Worm (Caenorhabditis elegans): ENCODE measurements around the gene ace-1.

The ace-1 gene

DNA sequence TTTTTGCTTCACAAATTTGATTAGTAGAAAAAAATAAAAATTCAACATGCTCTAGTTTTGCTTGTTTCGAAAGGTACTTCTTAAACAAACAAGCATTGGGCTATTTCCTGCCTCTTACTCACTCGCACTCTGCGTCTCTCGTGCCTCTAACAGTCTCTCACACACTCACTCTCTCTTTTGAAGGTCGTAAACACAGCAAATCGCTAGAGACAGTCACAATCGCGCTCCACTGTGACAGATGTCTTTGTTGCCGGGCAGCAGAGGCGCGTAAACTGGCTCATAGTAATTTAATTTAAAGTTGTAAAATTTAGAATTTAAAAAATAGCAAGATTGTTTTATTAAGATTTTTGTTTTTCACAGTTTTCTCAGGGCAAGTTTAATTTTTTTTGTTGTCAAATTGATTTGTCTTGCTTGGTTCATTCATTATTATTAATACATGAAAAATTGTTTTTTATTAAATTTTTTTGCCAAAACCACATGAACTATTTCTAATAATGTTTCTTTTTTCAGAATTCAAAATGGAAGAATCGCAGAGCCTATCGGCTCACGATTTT is 35.1 kb upstream of the ace-1 start, which contains the start of gene taf-3:
taf-3 (plus strand) TSS at position 504 of the 554 bp plus-strand sequence.
- TF ChIP-seq attf-5 (GFP tag; optimal IDR thresholded peaks at IDR 0.05) (peak; percentile 14), ceh-58 (GFP tag; IDR thresholded peaks at IDR 0.05) (no peak), mcd-1 (GFP tag; IDR thresholded peaks at IDR 0.05) (peak; percentile 47; the same call in 1 of the 2 replicates), pbrm-1 (GFP tag; IDR thresholded peaks at IDR 0.05) (no peak), hmg-1.2 (GFP tag; IDR thresholded peaks at IDR 0.05) (peak; percentile 85), F39B2.1 (GFP tag; IDR thresholded peaks at IDR 0.05) (no peak), let-607 (tag; optimal IDR thresholded peaks at IDR 0.05) (no peak), dox-1 (GFP tag; IDR thresholded peaks at IDR 0.05) (peak; percentile 38; the same call in 1 of the 2 replicates), lin-26 (GFP tag; IDR thresholded peaks at IDR 0.05) (0 out of 2 replicates have a peak, but pooled peaks have one; percentile 21), mxl-1 (tag; optimal IDR thresholded peaks at IDR 0.05) (no peak), ceh-27 (GFP tag; optimal IDR thresholded peaks at IDR 0.05) (peak; percentile 51), F57C9.4 (tag; optimal IDR thresholded peaks at IDR 0.05) (no peak), nhr-80 (tag; optimal IDR thresholded peaks at IDR 0.05) (peak; percentile 47), Y53G8AR.9 (GFP tag; conservative IDR thresholded peaks at IDR 0.05) (0 out of 2 replicates have a peak, but pooled peaks have one; percentile 11), snpc-4 (GFP tag; optimal IDR thresholded peaks at IDR 0.05) (no peak), snpc-4 (tag; optimal IDR thresholded peaks at IDR 0.05) (peak in 1 of 4 experiments; percentile 26)

DNA sequence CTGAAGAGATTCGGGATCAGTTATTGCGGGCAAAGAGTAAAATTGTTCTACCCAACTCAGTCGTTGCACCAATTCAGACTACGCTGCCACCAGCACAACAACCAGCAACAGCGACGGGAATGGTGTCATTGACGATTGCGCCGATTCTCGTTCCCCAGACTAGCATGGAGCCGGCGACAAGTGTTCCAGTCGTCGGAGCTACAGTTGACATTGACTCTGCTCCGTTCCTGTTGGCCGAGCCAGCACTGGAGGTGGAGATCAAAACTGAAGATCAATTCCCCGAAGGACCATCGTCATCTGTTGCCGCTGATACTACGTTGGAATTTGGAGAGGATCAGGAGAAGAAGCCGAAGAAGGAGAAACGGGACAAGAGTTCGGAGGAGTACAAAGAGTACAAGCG is 31.7 kb upstream of the ace-1 start:
- TF ChIP-seq B0035.1 (tag; optimal IDR thresholded peaks at IDR 0.05) (no peak), zfh-2 (GFP tag; conservative IDR thresholded peaks at IDR 0.05) (peak; percentile 63; the same call in 1 of the 2 replicates)

DNA sequence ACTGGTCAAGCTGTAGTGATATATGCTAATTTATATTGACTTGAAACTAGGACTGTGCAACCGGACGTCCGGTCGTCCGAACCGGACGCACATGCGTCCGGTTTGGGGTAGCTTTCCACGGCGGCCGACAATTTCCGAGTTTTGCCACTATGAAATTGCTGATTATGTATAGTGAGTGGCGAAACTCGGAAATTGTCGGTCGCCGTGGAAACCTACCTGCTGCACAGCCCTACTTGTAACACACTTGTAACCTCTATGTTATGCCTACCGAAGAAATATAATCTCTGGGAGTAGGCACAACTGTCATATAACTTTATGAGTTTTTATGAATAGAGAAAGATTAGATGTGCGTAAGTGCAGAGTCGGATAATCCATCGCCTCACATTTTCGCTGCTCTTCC is 30.2 kb upstream of the ace-1 start:
- TF ChIP-seq ccch-3 (GFP tag; optimal IDR thresholded peaks at IDR 0.05), result no peak
- TF ChIP-seq die-1 (tag; optimal IDR thresholded peaks at IDR 0.05), result no peak
- TF ChIP-seq tbp1 (GFP tag; optimal IDR thresholded peaks at IDR 0.05), result no peak
- no peak for TF ChIP-seq efl-1 (GFP tag; optimal IDR thresholded peaks at IDR 0.05)
- no peak for TF ChIP-seq K12H6.12 (tag; optimal IDR thresholded peaks at IDR 0.05)
- TF ChIP-seq snpc-4 (GFP tag; optimal IDR thresholded peaks at IDR 0.05), result no peak
- TF ChIP-seq snpc-4 (tag; optimal IDR thresholded peaks at IDR 0.05), result peak in 3 of 4 experiments; percentile 63 to 85 (median 77)

DNA sequence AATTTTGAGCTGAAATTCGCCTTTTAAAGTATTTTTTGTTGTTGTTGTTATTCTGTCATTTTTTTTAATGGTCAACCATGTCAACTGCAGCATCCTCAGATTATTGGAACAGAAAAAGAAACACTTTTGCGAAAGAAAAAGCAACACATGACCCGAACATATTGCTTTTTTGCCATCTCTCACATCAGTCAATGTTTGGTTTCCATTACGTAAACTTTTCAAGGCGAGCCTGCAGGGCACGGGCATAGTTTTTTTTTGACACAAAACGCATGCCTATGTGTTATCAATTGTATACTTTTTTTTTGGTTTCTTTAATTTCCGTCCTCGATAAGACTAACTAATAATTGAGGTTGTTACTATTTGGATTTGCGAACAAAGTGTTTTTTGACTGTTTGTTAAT is 29.7 kb upstream of the ace-1 start:
- TF ChIP-seq hsf-1 (GFP tag; IDR thresholded peaks at IDR 0.05) (no peak), pha-4 (tag; optimal IDR thresholded peaks at IDR 0.05) (peak; percentile 33), nhr-179 (tag; optimal IDR thresholded peaks at IDR 0.05) (no peak), C06A6.2 (GFP tag; conservative IDR thresholded peaks at IDR 0.05) (no peak), snpc-3.4 (tag; optimal IDR thresholded peaks at IDR 0.05) (no peak), hrde-1 (tag; optimal IDR thresholded peaks at IDR 0.05; ENCODE audit: borderline replicate concordance) (no peak), let-526 (GFP tag; IDR thresholded peaks at IDR 0.05) (no peak), tbp1 (GFP tag; optimal IDR thresholded peaks at IDR 0.05) (no peak), D2030.7 (GFP tag; IDR thresholded peaks at IDR 0.05) (no peak), F55B11.4 (tag; optimal IDR thresholded peaks at IDR 0.05; ENCODE audit: borderline replicate concordance, insufficient read depth) (no peak), bed-1 (GFP tag; IDR thresholded peaks at IDR 0.05) (no peak), mxl-1 (tag; optimal IDR thresholded peaks at IDR 0.05) (no peak), ztf-26 (tag; optimal IDR thresholded peaks at IDR 0.05) (no peak), dox-1 (GFP tag; IDR thresholded peaks at IDR 0.05) (peak; percentile 51; the same call in 1 of the 2 replicates), nhr-80 (tag; optimal IDR thresholded peaks at IDR 0.05) (peak; percentile 85), aptf-2 (GFP tag; conservative IDR thresholded peaks at IDR 0.05) (no peak), cebp-1 (GFP tag; IDR thresholded peaks at IDR 0.05) (no peak), cebp-1 (tag; optimal IDR thresholded peaks at IDR 0.05) (peak; percentile 48), pbrm-1 (GFP tag; IDR thresholded peaks at IDR 0.05) (no peak), lag-1 (GFP tag; IDR thresholded peaks at IDR 0.05) (no peak)

Measured in whole organism, young adult.